Worm (Caenorhabditis elegans) whole organism, late embryonic: ENCODE results near the gene T05C1.3.

ENCODE experiments used
- K09A11.1 ChIP-seq: sonication (generic microtip); optimal IDR thresholded peaks from 2 replicates; lab custom pipeline; 2017; ENCODE audit warnings: antibody characterized with exemption, mild to moderate bottlenecking, missing genetic modification characterization, missing compliant biosample characterization; ENCODE audit not compliant: insufficient read depth
- Y22D7AL.16 ChIP-seq: sonication (generic microtip); optimal IDR thresholded peaks from 2 replicates; lab custom pipeline; 2016; ENCODE audit warnings: missing genetic modification characterization, missing compliant biosample characterization
- ceh-14 ChIP-seq: sonication (generic microtip); optimal IDR thresholded peaks from 2 replicates; lab custom pipeline; 2016; ENCODE audit warnings: missing genotype, missing genetic modification characterization, missing compliant biosample characterization
- ceh-18 ChIP-seq: sonication (generic microtip); optimal IDR thresholded peaks from 2 replicates; lab custom pipeline; 2016; ENCODE audit warnings: missing genetic modification characterization, missing compliant biosample characterization
- ceh-19 ChIP-seq: fragments of 200-800 bp; sonication (Bioruptor generic); optimal IDR thresholded peaks from 2 replicates; lab custom pipeline; 2018; ENCODE audit warnings: mild to moderate bottlenecking, missing genetic modification characterization, missing compliant biosample characterization
- ceh-2 ChIP-seq: sonication (generic microtip); optimal IDR thresholded peaks from 2 replicates; lab custom pipeline; 2016; ENCODE audit warnings: missing genotype, missing genetic modification characterization, missing compliant biosample characterization
- ceh-24 ChIP-seq: sonication (generic microtip); optimal IDR thresholded peaks from 2 replicates; lab custom pipeline; 2016; ENCODE audit warnings: mild to moderate bottlenecking, missing genetic modification characterization, missing compliant biosample characterization
- ceh-34 ChIP-seq: sonication (generic microtip); optimal IDR thresholded peaks from 2 replicates; lab custom pipeline; 2016; ENCODE audit warnings: mild to moderate bottlenecking, missing genetic modification characterization, missing compliant biosample characterization
- ceh-45 ChIP-seq: fragments of 200-800 bp; sonication (Bioruptor generic); IDR thresholded peaks from 2 replicates; pipeline ENCODE4 v1.3.6; 2022; ENCODE audit warnings: missing genetic modification reagents, missing genetic modification characterization, missing compliant biosample characterization
- ceh-48 ChIP-seq: sonication (generic microtip); optimal IDR thresholded peaks from 2 replicates; lab custom pipeline; 2016; ENCODE audit warnings: missing genetic modification characterization, inconsistent platforms, missing compliant biosample characterization
- ceh-9 ChIP-seq: sonication (generic microtip); optimal IDR thresholded peaks from 2 replicates; lab custom pipeline; 2016; ENCODE audit warnings: mild to moderate bottlenecking, missing genetic modification characterization, inconsistent platforms, missing compliant biosample characterization
- che-1 ChIP-seq: sonication (generic microtip); optimal IDR thresholded peaks from 2 replicates; lab custom pipeline; 2016; ENCODE audit warnings: mild to moderate bottlenecking, missing genetic modification characterization, missing compliant biosample characterization
- elt-2 ChIP-seq: sonication (generic microtip); optimal IDR thresholded peaks from 2 replicates; lab custom pipeline; 2016; ENCODE audit warnings: missing genetic modification reagents, missing genetic modification characterization, missing compliant biosample characterization
- elt-4 ChIP-seq: sonication (generic microtip); optimal IDR thresholded peaks from 2 replicates; lab custom pipeline; 2016; ENCODE audit warnings: missing genetic modification characterization, missing compliant biosample characterization
- ets-4 ChIP-seq: sonication (generic microtip); optimal IDR thresholded peaks from 2 replicates; lab custom pipeline; 2016; ENCODE audit warnings: missing genetic modification characterization, missing compliant biosample characterization
- eyg-1 ChIP-seq: sonication (generic microtip); optimal IDR thresholded peaks from 2 replicates; lab custom pipeline; 2016; ENCODE audit warnings: missing genotype, missing genetic modification characterization, missing compliant biosample characterization
- fkh-10 ChIP-seq: fragments of 150-350 bp; optimal IDR thresholded peaks from 2 replicates; lab custom pipeline; 2014; ENCODE audit warnings: missing biosample characterization, missing genetic modification reagents, missing genetic modification characterization
- hlh-6 ChIP-seq: sonication (generic microtip); optimal IDR thresholded peaks from 2 replicates; lab custom pipeline; 2016; ENCODE audit warnings: missing genotype, missing genetic modification characterization, missing compliant biosample characterization
- hlh-8 ChIP-seq: sonication (generic microtip); optimal IDR thresholded peaks from 2 replicates; lab custom pipeline; 2016; ENCODE audit warnings: missing genotype, missing genetic modification characterization, missing compliant biosample characterization
- lim-6 ChIP-seq: sonication (generic microtip); optimal IDR thresholded peaks from 2 replicates; lab custom pipeline; 2016; ENCODE audit warnings: missing genetic modification characterization, missing compliant biosample characterization
- madf-2 ChIP-seq: sonication (generic microtip); optimal IDR thresholded peaks from 2 replicates; lab custom pipeline; 2017; ENCODE audit warnings: missing genetic modification characterization, missing compliant biosample characterization
- mec-3 ChIP-seq: sonication (generic microtip); optimal IDR thresholded peaks from 2 replicates; lab custom pipeline; 2016; ENCODE audit warnings: borderline replicate concordance, missing genetic modification characterization, missing compliant biosample characterization
- nfya-1 ChIP-seq: sonication (generic microtip); optimal IDR thresholded peaks from 2 replicates; lab custom pipeline; 2017; ENCODE audit warnings: missing genetic modification characterization, mild to moderate bottlenecking, missing compliant biosample characterization, antibody characterized with exemption, moderate library complexity
- nhr-232 ChIP-seq: sonication (generic microtip); optimal IDR thresholded peaks from 2 replicates; lab custom pipeline; 2016; ENCODE audit warnings: missing genetic modification characterization, missing compliant biosample characterization
- odd-2 ChIP-seq: sonication (generic microtip); optimal IDR thresholded peaks from 2 replicates; lab custom pipeline; 2017; ENCODE audit warnings: antibody characterized with exemption, mild to moderate bottlenecking, missing genetic modification characterization, missing compliant biosample characterization
- pat-9 ChIP-seq: fragments of 200-800 bp; sonication (Bioruptor generic); optimal IDR thresholded peaks from 2 replicates; lab custom pipeline; 2018; ENCODE audit warnings: mild to moderate bottlenecking, missing genetic modification characterization, moderate library complexity, missing compliant biosample characterization
- pax-1 ChIP-seq: fragments of 150-350 bp; optimal IDR thresholded peaks from 2 replicates; lab custom pipeline; 2014; ENCODE audit warnings: missing biosample characterization, missing genetic modification characterization
- pha-2 ChIP-seq: sonication (generic microtip); optimal IDR thresholded peaks from 2 replicates; lab custom pipeline; 2017; ENCODE audit warnings: mild to moderate bottlenecking, missing genetic modification characterization, missing compliant biosample characterization
- ref-2 ChIP-seq: sonication (generic microtip); optimal IDR thresholded peaks from 2 replicates; lab custom pipeline; 2016; ENCODE audit warnings: missing genetic modification characterization, missing compliant biosample characterization
- rnt-1 ChIP-seq: sonication (generic microtip); optimal IDR thresholded peaks from 2 replicates; lab custom pipeline; 2016; ENCODE audit warnings: missing genetic modification characterization, missing compliant biosample characterization
- sox-4 ChIP-seq: sonication (generic microtip); optimal IDR thresholded peaks from 2 replicates; lab custom pipeline; 2017; ENCODE audit warnings: mild to moderate bottlenecking, missing genetic modification characterization, inconsistent platforms, missing compliant biosample characterization
- syd-9 ChIP-seq: sonication (generic microtip); optimal IDR thresholded peaks from 2 replicates; lab custom pipeline; 2016; ENCODE audit warnings: mild to moderate bottlenecking, missing genetic modification characterization, moderate library complexity, missing compliant biosample characterization
- tbx-2 ChIP-seq: sonication (generic microtip); optimal IDR thresholded peaks from 2 replicates; lab custom pipeline; 2016; ENCODE audit warnings: missing genetic modification characterization, missing compliant biosample characterization
- ttx-3 ChIP-seq: sonication (generic microtip); optimal IDR thresholded peaks from 2 replicates; lab custom pipeline; 2016; ENCODE audit warnings: missing genetic modification reagents, missing genetic modification characterization, missing compliant biosample characterization
- unc-3 ChIP-seq, 2 experiments: fragments of 200-800 bp in 1 of 2; sonication (Bioruptor generic) in 1 of 2; sonication (generic microtip) in 1 of 2; conservative IDR thresholded peaks in 1 of 2; optimal IDR thresholded peaks in 1 of 2; 2 replicates each; pipeline versions ENCODE4 v1.3.6 to Lab custom; 2016 to 2022; ENCODE audit warnings: missing compliant biosample characterization in 2 of 2, missing genetic modification characterization in 2 of 2, missing genetic modification reagents in 1 of 2
- unc-55 ChIP-seq: sonication (generic microtip); optimal IDR thresholded peaks from 2 replicates; lab custom pipeline; 2017; ENCODE audit warnings: missing biosample characterization, missing genetic modification reagents, missing genetic modification characterization
- zip-5 ChIP-seq: sonication (generic microtip); optimal IDR thresholded peaks from 2 replicates; lab custom pipeline; 2016; ENCODE audit warnings: missing genetic modification characterization, missing compliant biosample characterization
- ztf-16 ChIP-seq: sonication (generic microtip); optimal IDR thresholded peaks from 2 replicates; lab custom pipeline; 2017; ENCODE audit warnings: missing genetic modification characterization, missing compliant biosample characterization

The T05C1.3 gene

ce11 chrII:4525185-4525584, 36.0 kb upstream of the T05C1.3 start:
- TF ChIP-seq ceh-18 (tag; lab: Kevin White, UChicago) (no peak), sox-4 (tag; lab: Kevin White, UChicago) (no peak), hlh-8 (no peak), ceh-19 (no peak), ceh-2 (tag; lab: Kevin White, UChicago) (no peak), ttx-3 (tag; lab: Kevin White, UChicago) (no peak), ceh-14 (tag; lab: Kevin White, UChicago) (no peak), fkh-10 (GFP tag; lab: Kevin White, UChicago) (no peak), syd-9 (tag; lab: Kevin White, UChicago) (no peak), zip-5 (no peak), ceh-24 (no peak), odd-2 (no peak), ztf-16 (tag; lab: Kevin White, UChicago) (no peak), tbx-2 (tag; lab: Kevin White, UChicago) (no peak), unc-3 (GFP tag; conservative IDR thresholded peaks at IDR 0.05; lab: Robert Waterston, UW) (no peak), unc-3 (tag; optimal IDR thresholded peaks at IDR 0.05; lab: Kevin White, UChicago) (no peak)

- TF ChIP-seq madf-2 (tag; lab: Kevin White, UChicago) (no peak), K09A11.1 (tag; lab: Kevin White, UChicago) (no peak), eyg-1 (tag; lab: Kevin White, UChicago) (no peak), elt-4 (tag; lab: Kevin White, UChicago) (no peak), syd-9 (tag; lab: Kevin White, UChicago) (no peak), ref-2 (tag; lab: Kevin White, UChicago) (no peak), lim-6 (tag; lab: Kevin White, UChicago) (no peak), Y22D7AL.16 (tag; lab: Kevin White, UChicago) (no peak), nhr-232 (tag; lab: Kevin White, UChicago) (no peak), elt-2 (no peak), che-1 (tag; lab: Kevin White, UChicago) (no peak)
Measured at ce11 chrII:4523122-4523672, 34.0 kb upstream of the T05C1.3 start, which contains the start of the genes B0304.4 and B0304.2. B0304.4 (minus strand) TSS chrII:4523222. B0304.2 (plus strand) TSS chrII:4523622.

ce11 chrII:4519976-4520594, 30.9 kb upstream of the T05C1.3 start:
- peak; percentile 55 for TF ChIP-seq rnt-1 (tag; lab: Kevin White, UChicago)
- TF ChIP-seq unc-55 (GFP tag; lab: Kevin White, UChicago) = peak; percentile 36
- no peak for TF ChIP-seq mec-3 (tag; lab: Kevin White, UChicago)
- TF ChIP-seq pha-2 (tag; lab: Kevin White, UChicago) = no peak
- TF ChIP-seq syd-9 (tag; lab: Kevin White, UChicago) = no peak
- no peak for TF ChIP-seq ceh-2 (tag; lab: Kevin White, UChicago)
- no peak for TF ChIP-seq elt-4 (tag; lab: Kevin White, UChicago)
- TF ChIP-seq ceh-18 (tag; lab: Kevin White, UChicago) = peak; percentile 41
- no peak for TF ChIP-seq odd-2
- no peak for TF ChIP-seq lim-6 (tag; lab: Kevin White, UChicago)
- no peak for TF ChIP-seq nhr-232 (tag; lab: Kevin White, UChicago)
- TF ChIP-seq ceh-45 (GFP tag; lab: Robert Waterston, UW) = no peak
- peak; percentile 20 for TF ChIP-seq ceh-34 (tag; lab: Kevin White, UChicago)
- no peak for TF ChIP-seq ref-2 (tag; lab: Kevin White, UChicago)
- TF ChIP-seq pat-9 = peak; percentile 49

ce11 chrII:4518300-4518907, 29.2 kb upstream of the T05C1.3 start, which contains the start of gene hlh-1:
hlh-1 (plus strand) TSS chrII:4518574.
- TF ChIP-seq ttx-3 (tag; lab: Kevin White, UChicago) (no peak), rnt-1 (tag; lab: Kevin White, UChicago) (peak; percentile 60), hlh-6 (tag; lab: Kevin White, UChicago) (no peak), ceh-48 (tag; lab: Kevin White, UChicago) (no peak), ceh-9 (tag; lab: Kevin White, UChicago) (no peak), pax-1 (tag; lab: Kevin White, UChicago) (no peak), unc-55 (GFP tag; lab: Kevin White, UChicago) (peak; percentile 95), ceh-18 (tag; lab: Kevin White, UChicago) (peak; percentile 67), ets-4 (tag; lab: Kevin White, UChicago) (no peak), nfya-1 (tag; lab: Kevin White, UChicago) (peak; percentile 73), Y22D7AL.16 (tag; lab: Kevin White, UChicago) (no peak)
